Worm (Caenorhabditis elegans) whole organism, L1 larva: ENCODE data around the gene C24H10.2.

Experiments used
- C04F5.9 ChIP-seq: sonication (generic microtip); optimal IDR thresholded peaks from 2 replicates; lab custom pipeline; 2016; ENCODE audit warnings: missing genetic modification characterization, missing compliant biosample characterization
- C16A3.4 ChIP-seq: fragments of 150-350 bp; optimal IDR thresholded peaks from 2 replicates; lab custom pipeline; 2014; ENCODE audit warnings: missing biosample characterization, missing genetic modification characterization
- alr-1 ChIP-seq: fragments of 200-800 bp; sonication (Bioruptor generic); optimal IDR thresholded peaks from 2 replicates; lab custom pipeline; 2018; ENCODE audit warnings: borderline replicate concordance, mild to moderate bottlenecking, missing genetic modification characterization, missing compliant biosample characterization
- ama-1 ChIP-seq: fragments of 150-350 bp; optimal IDR thresholded peaks from 2 replicates; lab custom pipeline; 2014
- blmp-1 ChIP-seq: fragments of 150-350 bp; optimal IDR thresholded peaks from 2 replicates; lab custom pipeline; 2014; ENCODE audit warnings: missing biosample characterization, missing genetic modification characterization
- ceh-8 ChIP-seq: fragments of 200-800 bp; sonication (Bioruptor generic); optimal IDR thresholded peaks from 2 replicates; lab custom pipeline; 2018; ENCODE audit warnings: mild to moderate bottlenecking, missing genetic modification characterization, moderate library complexity, missing compliant biosample characterization
- ceh-82 ChIP-seq, 3 experiments: fragments of 150-350 bp in 1 of 3; sonication (generic microtip) in 2 of 3; optimal IDR thresholded peaks; 2 replicates each; lab custom pipeline; 2014 to 2017; ENCODE audit warnings: missing biosample characterization in 3 of 3, missing genetic modification characterization in 3 of 3
- ces-1 ChIP-seq: fragments of 150-350 bp; optimal IDR thresholded peaks from 2 replicates; lab custom pipeline; 2014; ENCODE audit warnings: missing biosample characterization, missing genetic modification reagents, missing genetic modification characterization
- dpl-1 ChIP-seq, 3 experiments: fragments of 150-350 bp in 2 of 3; sonication (generic microtip) in 1 of 3; optimal IDR thresholded peaks; 2 replicates each; lab custom pipeline; 2014 to 2017; ENCODE audit warnings: missing biosample characterization in 3 of 3, missing genetic modification characterization in 3 of 3, missing genetic modification reagents in 3 of 3
- efl-1 ChIP-seq, 4 experiments: fragments of 150-350 bp; optimal IDR thresholded peaks in 3 of 4; peaks in 1 of 4; 1 replicate in 1 of 4; 2 replicates in 3 of 4; lab custom pipeline; 2014; ENCODE audit warnings: missing biosample characterization in 2 of 4, missing genetic modification characterization in 2 of 4, missing genetic modification reagents in 2 of 4
- egl-27 ChIP-seq, 2 experiments: fragments of 150-350 bp in 1 of 2; sonication (generic microtip); optimal IDR thresholded peaks; 3 replicates each; lab custom pipeline; 2017 to 2018; ENCODE audit warnings: missing biosample characterization in 2 of 2, missing genetic modification characterization in 2 of 2, missing genetic modification reagents in 2 of 2
- elt-2 ChIP-seq: sonication (generic microtip); optimal IDR thresholded peaks from 2 replicates; lab custom pipeline; 2016; ENCODE audit warnings: missing genetic modification characterization, mild to moderate bottlenecking, inconsistent platforms, missing compliant biosample characterization, missing genetic modification reagents
- ets-5 ChIP-seq: fragments of 200-800 bp; sonication (Bioruptor generic); IDR thresholded peaks from 2 replicates; pipeline ENCODE4 v1.3.6; 2022; ENCODE audit warnings: missing genetic modification characterization, missing compliant biosample characterization
- fkh-10 ChIP-seq: sonication (generic microtip); optimal IDR thresholded peaks from 2 replicates; lab custom pipeline; 2017; ENCODE audit warnings: missing biosample characterization, missing genetic modification reagents, missing genetic modification characterization
- fkh-8 ChIP-seq: sonication (generic microtip); optimal IDR thresholded peaks from 2 replicates; lab custom pipeline; 2016; ENCODE audit warnings: mild to moderate bottlenecking, missing genetic modification characterization, missing compliant biosample characterization
- hpl-2 ChIP-seq: fragments of 150-350 bp; optimal IDR thresholded peaks from 2 replicates; lab custom pipeline; 2014; ENCODE audit warnings: missing biosample characterization, missing genetic modification reagents, missing genetic modification characterization
- irx-1 ChIP-seq: sonication (generic microtip); optimal IDR thresholded peaks from 2 replicates; lab custom pipeline; 2016; ENCODE audit warnings: missing genetic modification characterization, missing compliant biosample characterization
- lin-14 ChIP-seq: fragments of 200-800 bp; sonication (Bioruptor generic); optimal IDR thresholded peaks from 2 replicates; lab custom pipeline; 2018; ENCODE audit warnings: mild to moderate bottlenecking, missing genetic modification characterization, moderate library complexity, missing compliant biosample characterization
- lin-35 ChIP-seq, 2 experiments: fragments of 150-350 bp; optimal IDR thresholded peaks; 2 replicates each; lab custom pipeline; 2014; ENCODE audit warnings: missing biosample characterization in 2 of 2, missing genetic modification characterization in 2 of 2, missing genetic modification reagents in 2 of 2
- lir-3 ChIP-seq: sonication (generic microtip); optimal IDR thresholded peaks from 2 replicates; lab custom pipeline; 2016; ENCODE audit warnings: mild to moderate bottlenecking, missing genetic modification characterization, moderate library complexity, missing compliant biosample characterization; ENCODE audit not compliant: poor library complexity
- lsy-2 ChIP-seq, 2 experiments: fragments of 150-350 bp; optimal IDR thresholded peaks; 2 replicates each; lab custom pipeline; 2014; ENCODE audit warnings: missing biosample characterization in 2 of 2, missing genetic modification characterization in 2 of 2
- mab-9 ChIP-seq: fragments of 200-800 bp; sonication (Bioruptor generic); IDR thresholded peaks from 2 replicates; pipeline ENCODE4 v1.3.6; 2022; ENCODE audit warnings: missing genetic modification reagents, missing genetic modification characterization, missing compliant biosample characterization
- mdl-1 ChIP-seq, 2 experiments: fragments of 150-350 bp; optimal IDR thresholded peaks; 2 replicates each; lab custom pipeline; 2014 to 2017; ENCODE audit warnings: missing biosample characterization in 2 of 2, missing genetic modification characterization in 2 of 2, inconsistent platforms in 1 of 2
- mef-2 ChIP-seq: fragments of 150-350 bp; optimal IDR thresholded peaks from 2 replicates; lab custom pipeline; 2014; ENCODE audit warnings: missing biosample characterization, missing genetic modification characterization
- mep-1 ChIP-seq: fragments of 150-350 bp; optimal IDR thresholded peaks from 2 replicates; lab custom pipeline; 2014; ENCODE audit warnings: missing biosample characterization, missing genetic modification characterization
- nhr-11 ChIP-seq: fragments of 150-350 bp; optimal IDR thresholded peaks from 2 replicates; lab custom pipeline; 2014; ENCODE audit warnings: missing biosample characterization, missing genetic modification characterization
- nhr-20 ChIP-seq: sonication (generic microtip); optimal IDR thresholded peaks from 2 replicates; lab custom pipeline; 2016; ENCODE audit warnings: mild to moderate bottlenecking, missing genetic modification characterization, missing compliant biosample characterization
- nhr-28 ChIP-seq: fragments of 150-350 bp; optimal IDR thresholded peaks from 2 replicates; lab custom pipeline; 2014; ENCODE audit warnings: missing biosample characterization, missing genetic modification characterization
- nhr-47 ChIP-seq: sonication (generic microtip); optimal IDR thresholded peaks from 2 replicates; lab custom pipeline; 2016; ENCODE audit warnings: mild to moderate bottlenecking, missing genetic modification characterization, moderate library complexity, missing compliant biosample characterization
- nhr-71 ChIP-seq: sonication (generic microtip); optimal IDR thresholded peaks from 2 replicates; lab custom pipeline; 2016; ENCODE audit warnings: mild to moderate bottlenecking, missing genetic modification characterization, moderate library complexity, missing compliant biosample characterization
- nhr-76 ChIP-seq: sonication (generic microtip); optimal IDR thresholded peaks from 2 replicates; lab custom pipeline; 2017; ENCODE audit warnings: missing biosample characterization, missing genetic modification characterization
- nhr-77 ChIP-seq: fragments of 150-350 bp; optimal IDR thresholded peaks from 2 replicates; lab custom pipeline; 2014; ENCODE audit warnings: missing biosample characterization, missing genetic modification characterization
- nhr-84 ChIP-seq: sonication (generic microtip); optimal IDR thresholded peaks from 2 replicates; lab custom pipeline; 2017; ENCODE audit warnings: missing biosample characterization, missing genetic modification characterization
- nhr-85 ChIP-seq: sonication (generic microtip); peaks from one replicate; lab custom pipeline; 2016; ENCODE audit warnings: missing genetic modification characterization, inconsistent platforms, missing compliant biosample characterization
- pag-3 ChIP-seq: sonication (generic microtip); optimal IDR thresholded peaks from 2 replicates; lab custom pipeline; 2017; ENCODE audit warnings: missing genetic modification characterization, mild to moderate bottlenecking, missing compliant biosample characterization, antibody characterized with exemption, borderline replicate concordance; ENCODE audit not compliant: insufficient read depth
- pax-3 ChIP-seq: fragments of 200-800 bp; sonication (Bioruptor generic); optimal IDR thresholded peaks from 2 replicates; lab custom pipeline; 2018; ENCODE audit warnings: mild to moderate bottlenecking, missing genetic modification characterization, moderate library complexity, missing compliant biosample characterization
- rnt-1 ChIP-seq: sonication (generic microtip); optimal IDR thresholded peaks from 2 replicates; lab custom pipeline; 2016; ENCODE audit warnings: mild to moderate bottlenecking, missing genetic modification characterization, moderate library complexity, missing compliant biosample characterization
- snpc-4 ChIP-seq: fragments of 150-350 bp; optimal IDR thresholded peaks from 2 replicates; lab custom pipeline; 2014; ENCODE audit warnings: missing biosample characterization, missing genetic modification characterization
- sox-4 ChIP-seq: sonication (generic microtip); optimal IDR thresholded peaks from 2 replicates; lab custom pipeline; 2016; ENCODE audit warnings: missing genetic modification characterization, missing compliant biosample characterization
- sup-37 ChIP-seq: fragments of 200-800 bp; sonication (Bioruptor generic); optimal IDR thresholded peaks from 2 replicates; lab custom pipeline; 2018; ENCODE audit warnings: mild to moderate bottlenecking, missing genetic modification characterization, missing compliant biosample characterization
- swsn-7 ChIP-seq: sonication (generic microtip); optimal IDR thresholded peaks from 2 replicates; lab custom pipeline; 2016; ENCODE audit warnings: missing genetic modification characterization, missing compliant biosample characterization
- tbx-2 ChIP-seq: sonication (generic microtip); optimal IDR thresholded peaks from 2 replicates; lab custom pipeline; 2016; ENCODE audit warnings: missing genetic modification characterization, missing compliant biosample characterization
- tlp-1 ChIP-seq: fragments of 150-350 bp; optimal IDR thresholded peaks from 2 replicates; lab custom pipeline; 2014; ENCODE audit warnings: missing biosample characterization, missing genetic modification characterization
- unc-30 ChIP-seq: sonication (generic microtip); optimal IDR thresholded peaks from 2 replicates; lab custom pipeline; 2017; ENCODE audit warnings: missing biosample characterization, missing genetic modification characterization
- unc-62 ChIP-seq: fragments of 150-350 bp; optimal IDR thresholded peaks from 2 replicates; lab custom pipeline; 2014; ENCODE audit warnings: missing biosample characterization, missing genetic modification reagents, missing genetic modification characterization
- unc-98 ChIP-seq: fragments of 200-800 bp; sonication (Bioruptor generic); IDR thresholded peaks from 2 replicates; pipeline ENCODE4 v1.3.6; 2022; ENCODE audit warnings: missing genetic modification characterization, missing compliant biosample characterization
- xbp-1 ChIP-seq: sonication (generic microtip); optimal IDR thresholded peaks from 2 replicates; lab custom pipeline; 2016; ENCODE audit warnings: missing genetic modification characterization, missing compliant biosample characterization
- zag-1 ChIP-seq: fragments of 150-350 bp; optimal IDR thresholded peaks from 2 replicates; lab custom pipeline; 2014; ENCODE audit warnings: missing biosample characterization, missing genetic modification characterization
- zip-4 ChIP-seq: fragments of 200-800 bp; sonication (Bioruptor generic); optimal IDR thresholded peaks from 2 replicates; lab custom pipeline; 2018; ENCODE audit warnings: mild to moderate bottlenecking, missing genetic modification characterization, moderate library complexity, missing compliant biosample characterization
- ztf-11 ChIP-seq, 2 experiments: sonication (generic microtip); optimal IDR thresholded peaks; 2 replicates each; lab custom pipeline; 2016 to 2017; ENCODE audit warnings: missing genetic modification characterization in 2 of 2, missing biosample characterization in 1 of 2, missing compliant biosample characterization in 1 of 2

Gene C24H10.2

DNA sequence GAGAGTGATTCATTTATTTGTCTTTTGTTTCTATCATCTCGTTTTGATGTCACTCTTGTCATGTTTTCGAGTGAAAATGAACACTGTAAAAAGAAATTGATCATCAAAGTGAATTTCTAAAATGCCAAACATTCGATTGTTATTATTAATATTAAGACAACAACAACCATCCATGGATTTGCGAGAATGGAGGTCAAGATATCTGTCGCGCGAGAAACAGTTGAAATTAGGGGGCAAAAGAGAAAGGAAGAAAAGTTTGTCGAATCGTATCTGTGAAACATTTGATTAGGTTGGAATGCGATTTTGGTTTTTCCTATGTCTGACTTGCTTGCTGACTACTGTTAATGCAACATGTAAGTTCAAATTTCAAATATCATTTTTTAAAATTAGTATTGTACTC lies 43.4 kb upstream of the C24H10.2 start, which contains the start of gene ZC449.2:
Gene ZC449.2, plus strand, starts transcription at position 290 of the 400 bp plus-strand sequence.
- TF ChIP-seq mdl-1 (tag; optimal IDR thresholded peaks at IDR 0.05; lab: Kevin White, UChicago) (no peak), ces-1 (no peak), rnt-1 (tag; lab: Kevin White, UChicago) (no peak), tlp-1 (no peak), hpl-2 (GFP tag; lab: Kevin White, UChicago) (no peak), fkh-10 (GFP tag; lab: Kevin White, UChicago) (no peak), tbx-2 (tag; lab: Kevin White, UChicago) (no peak), blmp-1 (tag; lab: Kevin White, UChicago) (peak; percentile 85), mep-1 (tag; lab: Kevin White, UChicago) (no peak)

DNA sequence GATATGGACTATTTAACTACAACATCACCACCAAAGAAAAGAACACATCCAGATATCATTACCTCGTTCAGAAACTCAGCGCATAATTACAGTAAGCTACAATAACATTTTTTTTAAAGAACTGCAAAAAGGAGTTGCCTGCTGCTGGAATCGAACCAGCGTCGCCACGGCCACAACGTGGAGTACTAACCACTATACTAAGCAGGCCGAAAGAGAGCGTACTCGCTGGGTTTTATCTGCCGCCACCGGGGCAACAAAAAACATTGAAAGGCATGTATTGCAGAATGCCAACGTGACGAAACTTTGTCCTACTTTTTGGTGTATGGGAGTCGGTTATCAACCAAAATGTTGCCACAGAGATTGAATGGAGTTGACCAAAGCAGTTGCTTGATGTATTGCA lies 41.7 kb upstream of the C24H10.2 start:
- TF ChIP-seq ceh-82 (tag; optimal IDR thresholded peaks at IDR 0.05; lab: Kevin White, UChicago): peak; percentile 39 to 53 (median 44)
- TF ChIP-seq unc-62 (GFP tag; lab: Kevin White, UChicago): no peak
- TF ChIP-seq mep-1 (tag; lab: Kevin White, UChicago): peak; percentile 49
- no peak for TF ChIP-seq snpc-4
- peak; percentile 20 to 72 for TF ChIP-seq lin-35 (GFP tag; optimal IDR thresholded peaks at IDR 0.05; lab: Kevin White, UChicago)
- no peak for TF ChIP-seq mab-9 (GFP tag; lab: Robert Waterston, UW)
- TF ChIP-seq lsy-2 (tag; optimal IDR thresholded peaks at IDR 0.05; lab: Kevin White, UChicago): peak; percentile 19 to 53
- peak; percentile 58 for TF ChIP-seq lin-14 (GFP tag; lab: Kevin White, UChicago)
- TF ChIP-seq fkh-8: peak; percentile 68
- TF ChIP-seq ceh-8 (GFP tag; lab: Kevin White, UChicago): no peak
- no peak for TF ChIP-seq ets-5 (GFP tag; lab: Robert Waterston, UW)
- no peak for TF ChIP-seq sup-37 (GFP tag; lab: Kevin White, UChicago)
- TF ChIP-seq nhr-11 (tag; lab: Kevin White, UChicago): no peak
- TF ChIP-seq nhr-84 (tag; lab: Kevin White, UChicago): no peak
- TF ChIP-seq sox-4 (tag; lab: Kevin White, UChicago): no peak
- no peak for TF ChIP-seq zag-1 (tag; lab: Kevin White, UChicago)
- TF ChIP-seq pag-3: no peak
- TF ChIP-seq efl-1 (optimal IDR thresholded peaks at IDR 0.05; lab: Kevin White, UChicago): peak; percentile 7 to 23
- peak in 1 of 2 experiments; percentile 89 for TF ChIP-seq efl-1 (GFP tag; optimal IDR thresholded peaks at IDR 0.05 in 1 of 2; lab: Kevin White, UChicago)
- TF ChIP-seq nhr-85 (tag; lab: Kevin White, UChicago): peak; percentile 69
- TF ChIP-seq irx-1 (tag; lab: Kevin White, UChicago): no peak
- peak; percentile 67 for TF ChIP-seq nhr-47
- TF ChIP-seq lir-3 (tag; lab: Kevin White, UChicago): peak; percentile 6
- no peak for TF ChIP-seq unc-30 (tag; lab: Kevin White, UChicago)
- no peak for TF ChIP-seq unc-98
- TF ChIP-seq C04F5.9: no peak
- no peak for TF ChIP-seq mef-2 (tag; lab: Kevin White, UChicago)
- TF ChIP-seq nhr-28: no peak
- no peak for TF ChIP-seq ama-1
- peak; percentile 66 for TF ChIP-seq C16A3.4
- peak; percentile 68 for TF ChIP-seq nhr-20 (tag; lab: Kevin White, UChicago)
- TF ChIP-seq nhr-77 (tag; lab: Kevin White, UChicago): peak; percentile 41
- TF ChIP-seq swsn-7 (tag; lab: Kevin White, UChicago): peak; percentile 58
- no peak for TF ChIP-seq alr-1
- no peak for TF ChIP-seq nhr-76 (tag; lab: Kevin White, UChicago)
- peak; percentile 63 for TF ChIP-seq xbp-1 (tag; lab: Kevin White, UChicago)
- peak; percentile 23 for TF ChIP-seq zip-4 (GFP tag; lab: Kevin White, UChicago)
- no peak for TF ChIP-seq pax-3 (tag; lab: Kevin White, UChicago)
- TF ChIP-seq ztf-11 (tag; optimal IDR thresholded peaks at IDR 0.05; lab: Kevin White, UChicago): no peak
- TF ChIP-seq egl-27 (tag; optimal IDR thresholded peaks at IDR 0.05; lab: Kevin White, UChicago): no peak
- TF ChIP-seq dpl-1 (GFP tag; optimal IDR thresholded peaks at IDR 0.05; lab: Kevin White, UChicago): peak in 1 of 3 experiments; percentile 22
- TF ChIP-seq rnt-1 (tag; lab: Kevin White, UChicago): peak; percentile 65
- peak; percentile 20 for TF ChIP-seq elt-2 (tag; lab: Kevin White, UChicago)
- TF ChIP-seq ces-1: no peak
- TF ChIP-seq nhr-71 (tag; lab: Kevin White, UChicago): peak; percentile 68
